Worm (Caenorhabditis elegans) whole organism, mixed stage, embryonic: ENCODE results near the gene lido-5.

Source experiments
- elt-1 ChIP-seq: sonication (generic microtip); optimal IDR thresholded peaks from 2 replicates; lab custom pipeline; 2017; ENCODE audit warnings: missing genetic modification characterization, mild to moderate bottlenecking, missing compliant biosample characterization, antibody characterized with exemption, moderate library complexity, borderline replicate concordance; ENCODE audit not compliant: insufficient read depth
- elt-3 ChIP-seq: fragments of 150-350 bp; optimal IDR thresholded peaks from 2 replicates; lab custom pipeline; 2014; ENCODE audit warnings: missing biosample characterization, missing genetic modification characterization
- mab-5 ChIP-seq: fragments of 150-350 bp; optimal IDR thresholded peaks from 2 replicates; lab custom pipeline; 2014; ENCODE audit warnings: missing biosample characterization, missing genetic modification characterization
- mep-1 ChIP-seq: fragments of 150-350 bp; optimal IDR thresholded peaks from 2 replicates; lab custom pipeline; 2017; ENCODE audit warnings: missing biosample characterization, missing genetic modification reagents, missing genetic modification characterization, inconsistent platforms
- nhr-12 ChIP-seq: fragments of 150-350 bp; optimal IDR thresholded peaks from 2 replicates; lab custom pipeline; 2014; ENCODE audit warnings: missing biosample characterization, missing genetic modification characterization
- nhr-76 ChIP-seq: sonication (generic microtip); optimal IDR thresholded peaks from 2 replicates; lab custom pipeline; 2017; ENCODE audit warnings: missing biosample characterization, missing genetic modification characterization
- snpc-4 ChIP-seq: fragments of 150-350 bp; optimal IDR thresholded peaks from 2 replicates; lab custom pipeline; 2014; ENCODE audit warnings: missing biosample characterization, missing genetic modification characterization
- sptf-1 ChIP-seq: sonication (generic microtip); optimal IDR thresholded peaks from 2 replicates; lab custom pipeline; 2017; ENCODE audit warnings: mild to moderate bottlenecking, missing genetic modification characterization, moderate library complexity, missing compliant biosample characterization
- unc-39 ChIP-seq: fragments of 150-350 bp; optimal IDR thresholded peaks from 2 replicates; lab custom pipeline; 2014; ENCODE audit warnings: missing biosample characterization, missing genetic modification characterization
- unc-62 ChIP-seq: fragments of 150-350 bp; optimal IDR thresholded peaks from 2 replicates; lab custom pipeline; 2014; ENCODE audit warnings: missing biosample characterization, missing genetic modification reagents, missing genetic modification characterization
- zip-8 ChIP-seq: fragments of 150-350 bp; optimal IDR thresholded peaks from 2 replicates; lab custom pipeline; 2014; ENCODE audit warnings: missing biosample characterization, missing genetic modification characterization
- ztf-11 ChIP-seq: fragments of 150-350 bp; optimal IDR thresholded peaks from 2 replicates; lab custom pipeline; 2014; ENCODE audit warnings: missing biosample characterization, missing genetic modification characterization

- TF ChIP-seq elt-3 (tag; lab: Kevin White, UChicago) (no peak), unc-39 (no peak), unc-62 (GFP tag; lab: Kevin White, UChicago) (no peak), snpc-4 (tag; lab: Kevin White, UChicago) (no peak), zip-8 (no peak), elt-1 (tag; lab: Kevin White, UChicago) (no peak), ztf-11 (tag; lab: Kevin White, UChicago) (no peak), nhr-12 (tag; lab: Kevin White, UChicago) (no peak), mab-5 (tag; lab: Kevin White, UChicago) (no peak), nhr-76 (tag; lab: Kevin White, UChicago) (no peak), mep-1 (tag; lab: Kevin White, UChicago) (no peak), sptf-1 (tag; lab: Kevin White, UChicago) (no peak)
Measured at ce11 chrX:17093199-17093598, 17.3 kb downstream of the lido-5 start, which contains the start of gene C08A9.3.
